Worm (Caenorhabditis elegans): ENCODE measurements around the gene dim-1.

The dim-1 gene

DNA sequence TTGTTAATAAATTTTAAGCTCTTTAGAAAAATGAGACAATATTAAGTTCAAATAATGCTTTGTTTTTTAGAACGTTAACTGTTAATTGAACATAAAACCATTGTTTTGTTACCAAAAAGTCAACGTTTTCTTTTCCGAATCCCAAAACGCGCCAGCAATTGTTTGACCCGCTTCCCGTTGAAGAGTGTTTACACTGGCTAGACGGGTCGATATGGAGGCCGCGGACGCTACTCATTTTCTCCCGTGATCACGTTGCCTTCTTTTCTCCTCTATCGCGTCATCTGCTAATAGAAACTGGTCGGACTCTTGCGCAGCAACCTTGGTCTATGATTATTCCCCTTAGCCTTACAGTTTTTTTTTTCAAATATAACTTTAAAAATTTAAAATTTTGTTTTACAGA lies 28.9 kb downstream of the dim-1 start, which contains the start of gene C34D10.1:
Gene C34D10.1 (plus strand): TSS at position 400 of the 400 bp plus-strand sequence.
- 0 out of 2 replicates have a peak, but pooled peaks have one; percentile 63 for TF ChIP-seq flt-1 (GFP tag; IDR thresholded peaks at IDR 0.05)
- TF ChIP-seq med-1 (GFP tag; optimal IDR thresholded peaks at IDR 0.05; ENCODE audit: insufficient read depth): no peak
- TF ChIP-seq tab-1 (GFP tag; IDR thresholded peaks at IDR 0.05): no peak
- no peak for TF ChIP-seq ztf-23 (GFP tag; IDR thresholded peaks at IDR 0.05)
- peak; percentile 22 for TF ChIP-seq cog-1 (tag; optimal IDR thresholded peaks at IDR 0.05)
- TF ChIP-seq ztf-29 (GFP tag; IDR thresholded peaks at IDR 0.05): no peak
- 0 out of 2 replicates have a peak, but pooled peaks have one; percentile 38 for TF ChIP-seq T22C8.4 (GFP tag; IDR thresholded peaks at IDR 0.05)
- TF ChIP-seq ref-1 (GFP tag; conservative IDR thresholded peaks at IDR 0.05): no peak
- no peak for TF ChIP-seq klf-2 (GFP tag; conservative IDR thresholded peaks at IDR 0.05)

DNA sequence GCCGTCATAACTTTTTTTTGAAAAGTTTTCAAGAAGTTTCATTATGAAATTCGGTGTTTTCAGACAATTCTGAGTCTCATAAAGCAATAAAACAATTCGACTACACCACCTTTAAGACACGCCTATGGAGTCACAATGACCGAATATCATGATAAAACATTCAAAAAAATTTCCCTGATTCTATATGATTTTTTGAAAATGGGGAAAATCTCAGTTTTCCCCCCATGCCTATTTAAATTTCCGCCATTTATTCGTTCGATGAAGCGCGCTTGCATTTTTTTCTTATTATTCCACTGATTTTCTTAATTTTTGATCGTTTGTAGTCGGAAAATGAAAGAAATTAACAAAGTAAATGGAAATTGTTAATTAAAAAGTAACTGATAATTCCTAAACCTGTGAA lies 30.5 kb downstream of the dim-1 start:
- TF ChIP-seq tab-1 (GFP tag; IDR thresholded peaks at IDR 0.05): no peak
- no peak for TF ChIP-seq T22C8.4 (GFP tag; IDR thresholded peaks at IDR 0.05)
- no peak for TF ChIP-seq klf-2 (GFP tag; conservative IDR thresholded peaks at IDR 0.05)
- no peak for TF ChIP-seq cog-1 (tag; optimal IDR thresholded peaks at IDR 0.05)
- TF ChIP-seq med-1 (GFP tag; optimal IDR thresholded peaks at IDR 0.05; ENCODE audit: insufficient read depth): no peak
- TF ChIP-seq ref-1 (GFP tag; conservative IDR thresholded peaks at IDR 0.05): no peak
- no peak for TF ChIP-seq ztf-29 (GFP tag; IDR thresholded peaks at IDR 0.05)
- no peak for TF ChIP-seq ztf-23 (GFP tag; IDR thresholded peaks at IDR 0.05)
- TF ChIP-seq flt-1 (GFP tag; IDR thresholded peaks at IDR 0.05): no peak

DNA sequence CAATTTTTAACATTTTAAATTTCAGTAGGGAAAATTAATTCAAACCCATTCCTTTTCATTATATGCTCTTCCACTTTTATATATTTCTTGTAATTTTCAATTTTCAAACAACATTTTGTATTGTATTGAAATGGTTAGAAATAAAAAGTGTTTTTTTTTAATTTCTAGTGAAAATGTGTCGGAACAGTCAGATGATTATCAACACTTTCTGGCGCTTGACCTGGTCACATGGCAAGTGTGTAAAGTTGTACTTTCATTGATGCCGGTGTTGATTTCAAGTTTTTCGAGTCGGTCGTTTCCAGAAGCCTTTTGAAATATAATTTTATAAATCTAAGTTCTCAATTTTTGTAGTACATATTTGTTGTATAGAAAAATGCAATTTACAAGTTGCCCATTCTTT lies 31.3 kb downstream of the dim-1 start:
- TF ChIP-seq tab-1 (GFP tag; IDR thresholded peaks at IDR 0.05): no peak
- no peak for TF ChIP-seq med-1 (GFP tag; optimal IDR thresholded peaks at IDR 0.05; ENCODE audit: insufficient read depth)
- TF ChIP-seq T22C8.4 (GFP tag; IDR thresholded peaks at IDR 0.05): no peak
- no peak for TF ChIP-seq cog-1 (tag; optimal IDR thresholded peaks at IDR 0.05)
- no peak for TF ChIP-seq ztf-23 (GFP tag; IDR thresholded peaks at IDR 0.05)
- no peak for TF ChIP-seq flt-1 (GFP tag; IDR thresholded peaks at IDR 0.05)
- no peak for TF ChIP-seq ztf-29 (GFP tag; IDR thresholded peaks at IDR 0.05)
- TF ChIP-seq ref-1 (GFP tag; conservative IDR thresholded peaks at IDR 0.05): no peak
- TF ChIP-seq klf-2 (GFP tag; conservative IDR thresholded peaks at IDR 0.05): no peak

DNA sequence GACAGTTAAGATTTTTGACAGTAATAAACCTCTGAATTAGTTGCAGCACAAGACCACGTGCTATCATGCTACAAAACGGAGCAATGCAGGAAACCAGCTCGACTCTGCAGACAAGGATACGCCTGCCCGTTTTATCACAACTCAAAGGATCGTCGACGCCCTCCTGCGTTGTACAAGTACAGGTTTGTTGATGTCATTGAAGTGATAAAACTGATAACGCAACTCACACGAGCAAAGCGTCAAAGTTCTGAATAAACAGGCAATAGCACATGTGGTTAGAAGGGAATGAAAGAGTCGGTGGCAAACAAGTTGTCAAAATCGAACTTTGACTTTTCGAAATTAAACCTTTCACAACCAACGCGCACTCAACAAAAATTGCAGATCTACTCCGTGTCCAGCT lies 35.3 kb downstream of the dim-1 start:
- TF ChIP-seq med-1 (GFP tag; optimal IDR thresholded peaks at IDR 0.05; ENCODE audit: insufficient read depth) (no peak), flt-1 (GFP tag; IDR thresholded peaks at IDR 0.05) (no peak), tab-1 (GFP tag; IDR thresholded peaks at IDR 0.05) (no peak), ref-1 (GFP tag; conservative IDR thresholded peaks at IDR 0.05) (no peak), cog-1 (tag; optimal IDR thresholded peaks at IDR 0.05) (no peak), T22C8.4 (GFP tag; IDR thresholded peaks at IDR 0.05) (no peak), ztf-23 (GFP tag; IDR thresholded peaks at IDR 0.05) (no peak), klf-2 (GFP tag; conservative IDR thresholded peaks at IDR 0.05) (no peak), ztf-29 (GFP tag; IDR thresholded peaks at IDR 0.05) (no peak)

DNA sequence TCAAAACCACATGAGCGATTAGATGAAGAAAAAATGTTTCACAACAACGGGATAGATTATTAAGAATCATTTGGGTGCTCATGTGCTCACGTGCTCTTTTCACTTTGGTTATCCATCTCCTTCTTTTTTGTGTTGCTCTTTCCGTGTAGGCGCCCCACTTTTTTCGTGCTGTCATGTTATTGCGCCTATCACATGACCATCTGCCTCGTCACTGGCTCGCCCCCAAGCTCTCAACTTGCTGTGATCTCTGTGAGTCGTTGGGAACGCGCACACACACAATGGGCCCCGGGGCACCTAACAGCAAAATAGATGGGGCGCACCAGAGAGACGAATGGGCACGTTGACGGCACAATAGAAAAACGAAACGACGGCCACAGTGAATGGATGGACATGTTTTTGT lies 36.4 kb downstream of the dim-1 start:
- TF ChIP-seq flt-1 (GFP tag; IDR thresholded peaks at IDR 0.05): no peak
- TF ChIP-seq ref-1 (GFP tag; conservative IDR thresholded peaks at IDR 0.05): no peak
- no peak for TF ChIP-seq tab-1 (GFP tag; IDR thresholded peaks at IDR 0.05)
- TF ChIP-seq med-1 (GFP tag; optimal IDR thresholded peaks at IDR 0.05; ENCODE audit: insufficient read depth): no peak
- TF ChIP-seq ztf-23 (GFP tag; IDR thresholded peaks at IDR 0.05): no peak
- no peak for TF ChIP-seq T22C8.4 (GFP tag; IDR thresholded peaks at IDR 0.05)
- TF ChIP-seq klf-2 (GFP tag; conservative IDR thresholded peaks at IDR 0.05): no peak
- no peak for TF ChIP-seq cog-1 (tag; optimal IDR thresholded peaks at IDR 0.05)
- no peak for TF ChIP-seq ztf-29 (GFP tag; IDR thresholded peaks at IDR 0.05)

DNA sequence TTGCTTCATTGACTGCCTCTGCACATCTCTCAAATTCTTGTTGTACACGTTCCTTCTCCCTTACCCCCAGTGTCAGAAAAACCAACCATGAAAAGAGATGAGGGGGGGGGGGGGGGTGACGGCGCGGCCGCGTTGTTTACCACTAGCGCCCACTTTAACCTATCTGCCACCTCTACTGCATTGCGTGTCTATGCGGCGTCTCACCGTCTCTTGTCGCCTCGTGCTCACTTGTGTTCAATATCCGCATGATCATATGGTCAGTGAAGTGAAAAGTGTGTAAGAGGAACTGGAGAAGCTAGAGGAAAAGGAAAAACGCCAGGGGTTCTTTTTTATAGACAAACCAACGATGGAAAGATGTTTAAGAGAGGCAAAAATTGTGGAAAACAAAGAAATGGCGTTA lies 38.4 kb downstream of the dim-1 start:
- TF ChIP-seq ztf-23 (GFP tag; IDR thresholded peaks at IDR 0.05) (0 out of 2 replicates have a peak, but pooled peaks have one; percentile 12), flt-1 (GFP tag; IDR thresholded peaks at IDR 0.05) (peak; percentile 75; the same call in 1 of the 2 replicates), ref-1 (GFP tag; conservative IDR thresholded peaks at IDR 0.05) (no peak), tab-1 (GFP tag; IDR thresholded peaks at IDR 0.05) (peak; percentile 41; the same call in 1 of the 2 replicates), cog-1 (tag; optimal IDR thresholded peaks at IDR 0.05) (peak; percentile 41)

DNA sequence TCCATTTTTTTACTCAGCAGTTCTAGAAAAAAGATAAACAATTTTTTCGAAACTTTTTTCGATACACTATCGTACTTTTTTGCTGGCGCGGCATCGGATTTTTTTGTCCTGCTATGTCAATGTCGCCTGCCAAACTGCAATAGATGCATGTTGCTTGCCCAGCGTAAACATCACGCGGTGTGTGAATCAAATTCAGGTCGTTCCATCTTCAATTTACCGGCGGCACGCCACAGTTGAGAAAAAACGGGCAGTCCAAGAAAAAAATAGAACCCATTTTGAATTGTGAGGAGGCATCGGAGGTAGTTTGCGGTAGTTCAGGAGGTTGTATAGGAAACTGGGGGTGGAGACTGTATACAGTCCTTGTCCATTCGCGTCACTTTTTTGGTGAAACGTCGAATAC lies 39.6 kb downstream of the dim-1 start:
- no peak for TF ChIP-seq ztf-23 (GFP tag; IDR thresholded peaks at IDR 0.05)

DNA sequence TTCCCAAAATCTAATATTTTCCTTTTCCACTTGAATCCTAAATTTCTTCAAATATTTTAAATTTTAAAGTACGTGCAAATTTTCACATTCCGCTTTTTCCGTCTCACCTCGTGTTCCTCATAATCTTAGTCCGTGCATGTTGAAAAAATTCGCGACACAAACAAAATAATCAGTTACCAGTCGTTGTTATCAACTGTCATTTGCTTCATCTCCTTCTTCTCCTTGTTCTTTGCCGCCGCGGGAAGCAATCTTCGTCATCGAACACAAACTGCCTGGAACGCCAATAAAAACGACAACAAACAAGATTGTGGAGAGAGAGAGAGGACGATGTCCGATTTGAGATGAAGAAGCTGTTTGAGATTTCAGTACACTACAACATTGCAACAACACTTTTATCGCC lies 40.3 kb downstream of the dim-1 start, which contains the start of gene C34D10.5:
Gene C34D10.5 (plus strand): TSS at position 269 of the 400 bp plus-strand sequence.
- no peak for TF ChIP-seq tab-1 (GFP tag; IDR thresholded peaks at IDR 0.05)
- no peak for TF ChIP-seq ztf-23 (GFP tag; IDR thresholded peaks at IDR 0.05)
- no peak for TF ChIP-seq ref-1 (GFP tag; conservative IDR thresholded peaks at IDR 0.05)
- no peak for TF ChIP-seq cog-1 (tag; optimal IDR thresholded peaks at IDR 0.05)
- no peak for TF ChIP-seq klf-2 (GFP tag; conservative IDR thresholded peaks at IDR 0.05)
- no peak for TF ChIP-seq ztf-29 (GFP tag; IDR thresholded peaks at IDR 0.05)
- TF ChIP-seq flt-1 (GFP tag; IDR thresholded peaks at IDR 0.05): no peak
- no peak for TF ChIP-seq med-1 (GFP tag; optimal IDR thresholded peaks at IDR 0.05; ENCODE audit: insufficient read depth)
- no peak for TF ChIP-seq T22C8.4 (GFP tag; IDR thresholded peaks at IDR 0.05)

DNA sequence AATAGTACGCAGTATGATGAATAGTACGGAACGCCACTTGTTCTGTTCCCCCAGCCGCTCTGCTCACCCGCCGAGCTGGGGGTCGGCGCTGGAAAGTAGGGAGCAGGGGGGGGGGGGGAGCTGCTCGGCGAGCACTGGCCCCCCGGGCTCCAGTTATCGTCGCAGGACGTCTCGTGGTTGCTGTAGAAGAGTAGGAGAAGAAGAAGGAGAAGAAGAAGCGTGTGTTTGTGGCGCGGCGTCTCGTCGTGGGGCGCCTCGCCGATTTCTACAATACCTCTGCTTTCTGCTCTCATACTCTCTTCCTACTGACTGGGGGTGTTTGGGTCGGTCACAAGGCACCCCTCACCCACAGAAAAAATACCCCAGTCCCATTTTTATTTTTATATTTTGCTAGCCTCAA lies 40.7 kb downstream of the dim-1 start:
- TF ChIP-seq tab-1 (GFP tag; IDR thresholded peaks at IDR 0.05): peak; percentile 60; the same call in 1 of the 2 replicates
- no peak for TF ChIP-seq ref-1 (GFP tag; conservative IDR thresholded peaks at IDR 0.05)

DNA sequence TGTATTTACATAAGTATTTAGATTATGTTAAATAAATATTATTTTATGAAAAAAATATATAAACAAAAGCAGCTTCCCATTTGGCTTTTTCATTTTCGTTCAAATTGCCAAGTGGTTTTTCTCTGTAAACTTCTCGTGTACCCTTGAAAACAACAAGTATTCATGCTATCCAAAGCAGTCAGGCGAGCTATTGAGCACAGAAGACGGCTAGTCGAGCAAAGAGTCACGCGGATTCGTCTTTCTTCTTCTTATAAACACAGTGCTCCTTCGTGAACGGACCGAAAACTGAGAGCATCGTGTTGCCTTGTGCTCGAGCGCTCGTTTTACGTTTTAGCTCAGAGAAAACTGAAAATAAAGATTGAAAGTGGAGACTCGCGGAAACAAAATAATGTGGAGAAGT lies 42.1 kb downstream of the dim-1 start:
- TF ChIP-seq klf-2 (GFP tag; conservative IDR thresholded peaks at IDR 0.05): no peak
- no peak for TF ChIP-seq med-1 (GFP tag; optimal IDR thresholded peaks at IDR 0.05; ENCODE audit: insufficient read depth)
- TF ChIP-seq ref-1 (GFP tag; conservative IDR thresholded peaks at IDR 0.05): no peak
- TF ChIP-seq flt-1 (GFP tag; IDR thresholded peaks at IDR 0.05): no peak
- TF ChIP-seq ztf-23 (GFP tag; IDR thresholded peaks at IDR 0.05): no peak
- TF ChIP-seq ztf-29 (GFP tag; IDR thresholded peaks at IDR 0.05): no peak
- TF ChIP-seq cog-1 (tag; optimal IDR thresholded peaks at IDR 0.05): no peak
- no peak for TF ChIP-seq T22C8.4 (GFP tag; IDR thresholded peaks at IDR 0.05)
- TF ChIP-seq tab-1 (GFP tag; IDR thresholded peaks at IDR 0.05): no peak
